Worm (Caenorhabditis elegans) whole organism, L1 larva: ENCODE measurements around the gene F59E12.6.

Experiments used
- C16A3.4 ChIP-seq: fragments of 150-350 bp; optimal IDR thresholded peaks from 2 replicates; lab custom pipeline; 2014; ENCODE audit warnings: missing biosample characterization, missing genetic modification characterization
- Y116A8C.19 ChIP-seq: sonication (generic microtip); optimal IDR thresholded peaks from 2 replicates; lab custom pipeline; 2016; ENCODE audit warnings: missing compliant biosample characterization, missing genetic modification characterization, borderline replicate concordance
- elt-2 ChIP-seq: sonication (generic microtip); optimal IDR thresholded peaks from 2 replicates; lab custom pipeline; 2016; ENCODE audit warnings: missing genetic modification characterization, mild to moderate bottlenecking, inconsistent platforms, missing compliant biosample characterization, missing genetic modification reagents
- fkh-8 ChIP-seq: sonication (generic microtip); optimal IDR thresholded peaks from 2 replicates; lab custom pipeline; 2016; ENCODE audit warnings: mild to moderate bottlenecking, missing genetic modification characterization, missing compliant biosample characterization
- fos-1 ChIP-seq: fragments of 150-350 bp; optimal IDR thresholded peaks from 2 replicates; lab custom pipeline; 2014; ENCODE audit warnings: missing biosample characterization, missing genetic modification characterization
- grh-1 ChIP-seq: fragments of 200-800 bp; sonication (Bioruptor generic); IDR thresholded peaks from 2 replicates; pipeline ENCODE4 v1.3.6; 2022; ENCODE audit warnings: missing genetic modification reagents, missing genetic modification characterization, missing compliant biosample characterization
- isw-1 ChIP-seq: fragments of 200-800 bp; sonication (Bioruptor generic); IDR thresholded peaks from 2 replicates; pipeline ENCODE4 v1.3.6; 2022; ENCODE audit warnings: missing genetic modification characterization, missing compliant biosample characterization
- lin-15B ChIP-seq: fragments of 150-350 bp; sonication (generic microtip); optimal IDR thresholded peaks from 3 replicates; lab custom pipeline; 2014; ENCODE audit warnings: missing biosample characterization, missing genetic modification characterization
- nhr-71 ChIP-seq: sonication (generic microtip); optimal IDR thresholded peaks from 2 replicates; lab custom pipeline; 2016; ENCODE audit warnings: mild to moderate bottlenecking, missing genetic modification characterization, moderate library complexity, missing compliant biosample characterization
- nhr-84 ChIP-seq: sonication (generic microtip); optimal IDR thresholded peaks from 2 replicates; lab custom pipeline; 2017; ENCODE audit warnings: missing biosample characterization, missing genetic modification characterization
- skn-1 ChIP-seq: fragments of 150-350 bp; optimal IDR thresholded peaks from 2 replicates; lab custom pipeline; 2014; ENCODE audit warnings: missing biosample characterization, missing genetic modification characterization
- unc-86 ChIP-seq: sonication (generic microtip); optimal IDR thresholded peaks from 2 replicates; lab custom pipeline; 2016; ENCODE audit warnings: missing genetic modification characterization, missing compliant biosample characterization
- vab-15 ChIP-seq: sonication (generic microtip); optimal IDR thresholded peaks from 2 replicates; lab custom pipeline; 2017; ENCODE audit warnings: missing genotype, mild to moderate bottlenecking, missing genetic modification characterization, missing compliant biosample characterization
- zag-1 ChIP-seq: fragments of 150-350 bp; optimal IDR thresholded peaks from 2 replicates; lab custom pipeline; 2014; ENCODE audit warnings: missing biosample characterization, missing genetic modification characterization
- zip-4 ChIP-seq: fragments of 200-800 bp; sonication (Bioruptor generic); optimal IDR thresholded peaks from 2 replicates; lab custom pipeline; 2018; ENCODE audit warnings: mild to moderate bottlenecking, missing genetic modification characterization, moderate library complexity, missing compliant biosample characterization
- ztf-4 ChIP-seq: fragments of 150-350 bp; optimal IDR thresholded peaks from 2 replicates; lab custom pipeline; 2014; ENCODE audit warnings: missing biosample characterization, missing genetic modification characterization

The F59E12.6 gene

DNA sequence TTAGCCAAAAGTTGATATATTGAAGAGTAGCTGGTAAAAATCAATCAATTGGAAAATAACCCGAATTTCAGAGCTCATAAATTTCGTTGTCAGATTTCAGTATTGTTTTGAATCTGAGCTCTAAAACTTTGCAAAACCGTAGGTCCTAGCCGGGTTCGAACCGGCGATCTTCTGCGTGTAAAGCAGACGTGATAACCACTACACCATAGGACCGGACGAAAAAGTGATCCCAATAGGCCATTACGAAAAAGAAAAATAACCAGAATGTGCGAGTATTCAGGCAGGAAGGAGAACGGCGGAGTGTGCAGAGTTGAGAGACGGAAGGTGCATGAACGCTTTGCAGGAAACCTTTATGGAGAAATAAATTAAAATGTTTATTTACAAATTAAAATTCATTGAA, 53.7 kb downstream of the F59E12.6 start (continued):
- TF ChIP-seq Y116A8C.19 (tag; lab: Kevin White, UChicago) (no peak), unc-86 (tag; lab: Kevin White, UChicago) (no peak), skn-1 (tag; lab: Kevin White, UChicago) (peak; percentile 40), grh-1 (GFP tag; lab: Robert Waterston, UW) (no peak), fos-1 (tag; lab: Kevin White, UChicago) (no peak), fkh-8 (tag; lab: Kevin White, UChicago) (peak; percentile 66), zag-1 (tag; lab: Kevin White, UChicago) (no peak), C16A3.4 (peak; percentile 54), elt-2 (tag; lab: Kevin White, UChicago) (peak; percentile 37), nhr-84 (tag; lab: Kevin White, UChicago) (no peak), zip-4 (no peak), ztf-4 (tag; lab: Kevin White, UChicago) (no peak), vab-15 (no peak), nhr-71 (peak; percentile 52), lin-15B (tag; lab: Kevin White, UChicago) (no peak), isw-1 (GFP tag; lab: Robert Waterston, UW) (no peak)
